Worm (Caenorhabditis elegans) whole organism, L3 larva: Measurements from ENCODE around the gene W06D11.3.

Source experiments
- ama-1 ChIP-seq: fragments of 150-350 bp; optimal IDR thresholded peaks from 2 replicates; lab custom pipeline; 2018
- elt-3 ChIP-seq, 3 experiments: fragments of 150-350 bp in 1 of 3; sonication (generic microtip) in 2 of 3; optimal IDR thresholded peaks; 2 replicates in 2 of 3; 4 replicates in 1 of 3; lab custom pipeline; 2014 to 2017; ENCODE audit warnings: missing biosample characterization in 3 of 3, missing genetic modification characterization in 3 of 3
- nhr-77 ChIP-seq: fragments of 150-350 bp; optimal IDR thresholded peaks from 2 replicates; lab custom pipeline; 2014; ENCODE audit warnings: missing biosample characterization, missing genetic modification characterization
- tbx-2 ChIP-seq: sonication (generic microtip); optimal IDR thresholded peaks from 2 replicates; lab custom pipeline; 2016; ENCODE audit warnings: mild to moderate bottlenecking, missing genetic modification characterization, missing compliant biosample characterization
- ztf-11 ChIP-seq: fragments of 150-350 bp; optimal IDR thresholded peaks from 2 replicates; lab custom pipeline; 2014; ENCODE audit warnings: missing biosample characterization, missing genetic modification characterization

ce11 chrX:12280477-12280876 lies 18.0 kb upstream of the W06D11.3 start, which contains the start of gene C04B4.1:
- TF ChIP-seq nhr-77 (tag; lab: Kevin White, UChicago) (no peak), ztf-11 (tag; lab: Kevin White, UChicago) (no peak), elt-3 (tag; optimal IDR thresholded peaks at IDR 0.05; lab: Kevin White, UChicago) (no peak), ama-1 (no peak), tbx-2 (no peak)
